Worm (Caenorhabditis elegans): Measurements from ENCODE around the gene Y44A6D.7.
A peak's percentile ranks its signal among the peaks of the same experiment; 100 is the strongest.

Gene Y44A6D.7

ce11 chrV:20813646-20814045 lies 878 bp upstream of the Y44A6D.7 start:
- TF ChIP-seq mec-3 (tag; optimal IDR thresholded peaks at IDR 0.05; ENCODE audit: borderline replicate concordance) (no peak), sox-2 (GFP tag; IDR thresholded peaks at IDR 0.05) (no peak), unc-42 (tag; optimal IDR thresholded peaks at IDR 0.05) (peak; percentile 18)

DNA sequence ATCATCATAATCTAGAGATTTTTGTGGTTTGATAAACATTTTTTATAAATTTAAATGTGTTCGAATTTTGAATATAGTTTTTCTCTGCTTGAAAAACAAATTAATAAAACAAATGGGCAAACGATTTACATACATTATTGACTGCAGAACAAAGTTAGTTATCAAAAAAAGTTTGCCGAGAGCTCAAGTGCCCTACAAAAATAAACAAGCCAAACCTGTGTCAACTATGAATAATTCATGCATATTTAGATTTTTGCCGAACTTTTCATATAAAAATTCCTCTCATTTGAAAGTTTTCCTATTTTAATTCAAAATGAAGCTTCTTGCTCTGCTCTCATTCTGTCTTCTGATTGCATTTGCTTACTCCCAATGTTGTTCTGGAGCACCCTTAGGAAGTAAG lies 1.3 kb downstream of the Y44A6D.7 start, which contains the start of gene sshk-1:
Gene sshk-1 (plus strand): TSS at position 301 of the 400 bp plus-strand sequence.
- TF ChIP-seq rnt-1 (tag; optimal IDR thresholded peaks at IDR 0.05) (no peak), hlh-15 (tag; optimal IDR thresholded peaks at IDR 0.05) (no peak), mec-3 (tag; optimal IDR thresholded peaks at IDR 0.05; ENCODE audit: borderline replicate concordance) (no peak), hlh-13 (GFP tag; optimal IDR thresholded peaks at IDR 0.05) (no peak), ahr-1 (tag; optimal IDR thresholded peaks at IDR 0.05) (no peak), ceh-31 (tag; optimal IDR thresholded peaks at IDR 0.05) (no peak), lin-11 (tag; optimal IDR thresholded peaks at IDR 0.05) (no peak), che-1 (tag; optimal IDR thresholded peaks at IDR 0.05) (no peak), ceh-9 (tag; optimal IDR thresholded peaks at IDR 0.05) (no peak), ceh-19 (GFP tag; optimal IDR thresholded peaks at IDR 0.05) (no peak), C08G9.2 (tag; optimal IDR thresholded peaks at IDR 0.05) (no peak), hlh-30 (tag; optimal IDR thresholded peaks at IDR 0.05; ENCODE audit: insufficient read depth) (no peak), fkh-10 (GFP tag; optimal IDR thresholded peaks at IDR 0.05) (no peak), fax-1 (tag; optimal IDR thresholded peaks at IDR 0.05) (no peak)

DNA sequence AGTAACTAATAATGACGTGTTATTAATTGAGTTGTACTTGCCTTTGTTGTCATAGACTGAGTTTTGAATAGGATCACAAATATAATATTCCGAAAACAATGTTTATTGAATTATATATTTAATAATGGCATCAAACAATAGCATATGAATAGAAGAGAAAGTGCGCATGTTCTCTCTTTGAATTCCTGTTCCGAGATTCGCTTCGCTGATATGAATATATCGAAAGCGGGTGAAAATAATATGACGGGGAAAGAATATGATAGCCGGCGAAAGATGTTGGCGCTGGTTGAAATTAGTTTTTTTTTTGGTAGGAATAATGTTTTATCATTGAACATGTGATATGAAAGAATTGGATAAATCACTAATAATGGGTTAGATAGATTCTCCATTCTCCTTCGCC lies 5.5 kb downstream of the Y44A6D.7 start, which contains the start of gene T03D8.6:
Gene T03D8.6 (minus strand): TSS at position 298 of the 400 bp plus-strand sequence.
- TF ChIP-seq hlh-15 (tag; optimal IDR thresholded peaks at IDR 0.05): no peak
- TF ChIP-seq ceh-14 (tag; optimal IDR thresholded peaks at IDR 0.05): no peak
- TF ChIP-seq pros-1 (tag; optimal IDR thresholded peaks at IDR 0.05): no peak
- TF ChIP-seq unc-86 (tag; optimal IDR thresholded peaks at IDR 0.05): no peak
- no peak for TF ChIP-seq C08G9.2 (tag; optimal IDR thresholded peaks at IDR 0.05)
- TF ChIP-seq T23F11.4 (GFP tag; optimal IDR thresholded peaks at IDR 0.05): no peak
- no peak for TF ChIP-seq eyg-1 (tag; optimal IDR thresholded peaks at IDR 0.05)
- no peak for TF ChIP-seq fkh-10 (GFP tag; optimal IDR thresholded peaks at IDR 0.05)
- TF ChIP-seq hlh-13 (GFP tag; optimal IDR thresholded peaks at IDR 0.05): no peak
- TF ChIP-seq ceh-9 (tag; optimal IDR thresholded peaks at IDR 0.05): no peak
- no peak for TF ChIP-seq pha-2 (tag; optimal IDR thresholded peaks at IDR 0.05)
- TF ChIP-seq K09A11.1 (tag; optimal IDR thresholded peaks at IDR 0.05; ENCODE audit: insufficient read depth): no peak
- TF ChIP-seq sox-2 (GFP tag; IDR thresholded peaks at IDR 0.05): no peak
- no peak for TF ChIP-seq hlh-8 (tag; optimal IDR thresholded peaks at IDR 0.05)
- no peak for TF ChIP-seq unc-42 (tag; optimal IDR thresholded peaks at IDR 0.05)

DNA sequence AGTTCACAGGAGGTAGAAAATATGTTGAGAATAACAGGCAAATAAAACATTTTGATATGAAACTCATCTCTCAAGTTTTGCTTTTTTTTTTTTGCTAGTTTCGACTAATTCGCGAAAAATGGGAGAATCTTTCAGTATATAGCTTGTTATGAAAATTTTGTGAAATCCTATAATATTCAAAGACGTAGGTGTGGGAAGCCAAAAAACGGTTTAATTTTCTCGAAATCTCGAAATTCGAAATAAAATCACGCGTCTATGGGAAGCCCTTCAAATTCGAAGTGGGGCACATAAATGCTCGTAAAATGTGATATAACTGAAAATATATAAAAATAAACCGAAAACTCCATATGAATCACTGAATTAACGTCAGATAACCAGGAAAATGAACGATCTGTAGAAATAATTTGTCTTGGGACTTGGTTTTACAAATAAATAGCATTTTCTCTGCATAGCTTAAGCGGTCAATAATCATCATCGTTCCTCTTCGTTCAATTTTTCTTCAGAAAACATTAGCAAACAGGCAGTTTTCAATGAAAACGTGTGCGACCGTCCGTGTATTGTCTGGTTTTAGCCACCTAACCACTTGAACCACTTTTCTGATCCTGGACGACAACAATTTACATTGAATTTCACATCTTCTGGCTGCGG lies 10.6 kb downstream of the Y44A6D.7 start, which contains the start of the genes gcy-22 and grl-14:
Gene gcy-22 (minus strand): TSS at position 101 of the 648 bp plus-strand sequence.
Gene grl-14 (plus strand): TSS at position 598 of the 648 bp plus-strand sequence.
- TF ChIP-seq ceh-48 (tag; optimal IDR thresholded peaks at IDR 0.05) (no peak), C38D4.7 (GFP tag; optimal IDR thresholded peaks at IDR 0.05) (no peak), pax-1 (tag; optimal IDR thresholded peaks at IDR 0.05) (no peak), ttx-3 (tag; optimal IDR thresholded peaks at IDR 0.05) (no peak), mec-3 (tag; optimal IDR thresholded peaks at IDR 0.05; ENCODE audit: borderline replicate concordance) (no peak), pros-1 (tag; optimal IDR thresholded peaks at IDR 0.05) (no peak), lim-6 (tag; optimal IDR thresholded peaks at IDR 0.05) (no peak), sox-2 (GFP tag; IDR thresholded peaks at IDR 0.05) (no peak), madf-2 (tag; optimal IDR thresholded peaks at IDR 0.05) (no peak), nfya-1 (tag; optimal IDR thresholded peaks at IDR 0.05) (no peak), npax-4 (tag; optimal IDR thresholded peaks at IDR 0.05) (no peak), ztf-16 (tag; optimal IDR thresholded peaks at IDR 0.05) (no peak), lin-11 (tag; optimal IDR thresholded peaks at IDR 0.05) (no peak), unc-3 (GFP tag; conservative IDR thresholded peaks at IDR 0.05) (no peak), unc-3 (tag; optimal IDR thresholded peaks at IDR 0.05) (no peak), unc-55 (GFP tag; optimal IDR thresholded peaks at IDR 0.05) (no peak), gmeb-2 (tag; optimal IDR thresholded peaks at IDR 0.05) (no peak), unc-42 (tag; optimal IDR thresholded peaks at IDR 0.05) (no peak), rnt-1 (tag; optimal IDR thresholded peaks at IDR 0.05) (no peak), syd-9 (tag; optimal IDR thresholded peaks at IDR 0.05) (no peak)

All from whole organism, late embryonic.